Worm (Caenorhabditis elegans): ENCODE results near the gene C32B5.15.

DNA sequence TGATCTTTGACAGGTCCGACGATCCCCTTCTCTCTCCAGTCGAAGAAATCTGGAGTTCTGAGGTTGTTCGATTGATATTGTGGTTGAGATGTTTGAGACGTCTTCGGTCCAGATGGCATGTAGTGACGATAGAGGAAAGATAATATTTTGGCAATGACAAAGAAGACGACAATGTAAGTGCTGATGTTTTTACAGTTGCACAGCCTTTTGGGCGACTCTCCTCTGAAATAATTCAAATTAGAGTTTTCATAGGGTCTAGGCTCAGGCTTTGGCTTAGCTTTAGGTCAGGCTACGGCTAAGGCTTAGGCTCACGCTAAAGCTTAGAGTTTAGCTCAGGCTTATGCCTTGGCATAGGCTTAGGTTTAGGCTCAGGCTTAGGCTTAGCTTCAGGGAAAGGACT is 10.8 kb downstream of the C32B5.15 start, which contains the start of gene C32B5.13:
- TF ChIP-seq unc-62 (GFP tag; optimal IDR thresholded peaks at IDR 0.05) (no peak), nhr-11 (tag; optimal IDR thresholded peaks at IDR 0.05) (no peak), skn-1 (tag; optimal IDR thresholded peaks at IDR 0.05) (no peak), nhr-12 (tag; optimal IDR thresholded peaks at IDR 0.05) (no peak)
